Worm (Caenorhabditis elegans) whole organism, young adult: ENCODE results near the gene srx-59.

ENCODE experiments used
- B0035.1 ChIP-seq: sonication (generic microtip); optimal IDR thresholded peaks from 2 replicates; lab custom pipeline; 2016; ENCODE audit warnings: missing genetic modification characterization, mild to moderate bottlenecking, missing compliant biosample characterization, missing genotype, missing genetic modification reagents
- D2030.7 ChIP-seq: fragments of 200-800 bp; sonication (Bioruptor generic); IDR thresholded peaks from 2 replicates; pipeline ENCODE4 v1.3.6; 2022; ENCODE audit warnings: missing genetic modification reagents, missing genetic modification characterization, missing compliant biosample characterization
- F49E8.2 ChIP-seq: sonication (generic microtip); optimal IDR thresholded peaks from 3 replicates; lab custom pipeline; 2017; ENCODE audit warnings: missing genetic modification characterization, mild to moderate bottlenecking, missing compliant biosample characterization, antibody characterized with exemption, moderate library complexity; ENCODE audit not compliant: insufficient read depth
- atf-7 ChIP-seq: sonication (generic microtip); optimal IDR thresholded peaks from 2 replicates; lab custom pipeline; 2017; ENCODE audit warnings: mild to moderate bottlenecking, missing genetic modification characterization, missing compliant biosample characterization
- efl-1 ChIP-seq: fragments of 150-350 bp; optimal IDR thresholded peaks from 2 replicates; lab custom pipeline; 2014; ENCODE audit warnings: missing biosample characterization, missing genetic modification reagents, missing genetic modification characterization
- egl-44 ChIP-seq: fragments of 200-800 bp; sonication (Bioruptor generic); IDR thresholded peaks from 2 replicates; pipeline ENCODE4 v1.3.6; 2022; ENCODE audit warnings: missing genetic modification reagents, missing genetic modification characterization, missing compliant biosample characterization
- ets-4 ChIP-seq: fragments of 200-800 bp; sonication (Bioruptor generic); optimal IDR thresholded peaks from 2 replicates; lab custom pipeline; 2018; ENCODE audit warnings: mild to moderate bottlenecking, missing genetic modification characterization, missing compliant biosample characterization
- mel-28 ChIP-seq: sonication (generic microtip); optimal IDR thresholded peaks from 2 replicates; lab custom pipeline; 2016; ENCODE audit warnings: borderline replicate concordance, mild to moderate bottlenecking, missing genetic modification characterization, missing compliant biosample characterization

- no peak for TF ChIP-seq F49E8.2
- no peak for TF ChIP-seq atf-7 (tag; lab: Kevin White, UChicago)
- TF ChIP-seq efl-1 (GFP tag; lab: Kevin White, UChicago): no peak
- TF ChIP-seq egl-44 (GFP tag; lab: Robert Waterston, UW): no peak
- no peak for TF ChIP-seq B0035.1 (tag; lab: Kevin White, UChicago)
- no peak for TF ChIP-seq D2030.7
- no peak for TF ChIP-seq mel-28 (tag; lab: Kevin White, UChicago)
- TF ChIP-seq ets-4 (GFP tag; lab: Kevin White, UChicago): no peak
Observed at ce11 chrV:6949770-6950169, 21.9 kb upstream of the srx-59 start, which contains the start of gene Y57E12B.11.
